Fruit fly (Drosophila melanogaster) whole organism, adult: ENCODE measurements around the gene Ser12.
A peak's percentile ranks its signal among the peaks of the same experiment; 100 is the strongest.

Experiments
- CG11617 ChIP-seq: fragments of 200-800 bp; sonication (Bioruptor generic); optimal IDR thresholded peaks from 2 replicates; lab custom pipeline; 2017; ENCODE audit warnings: mild to moderate bottlenecking, missing biosample characterization, missing genetic modification reagents, missing genetic modification characterization
- CG12768 ChIP-seq: fragments of 200-800 bp; sonication (Bioruptor generic); optimal IDR thresholded peaks from 2 replicates; lab custom pipeline; 2017; ENCODE audit warnings: missing biosample characterization, missing genetic modification characterization, mild to moderate bottlenecking, moderate library complexity, missing genetic modification reagents
- CG14711 ChIP-seq: fragments of 200-800 bp; sonication (Bioruptor generic); optimal IDR thresholded peaks from 2 replicates; lab custom pipeline; 2018; ENCODE audit warnings: missing biosample characterization, mild to moderate bottlenecking, missing genetic modification characterization, moderate library complexity
- CG1620 ChIP-seq: fragments of 200-800 bp; sonication (Bioruptor generic); optimal IDR thresholded peaks from 2 replicates; lab custom pipeline; 2016; ENCODE audit warnings: missing biosample characterization, missing genetic modification characterization
- CG33017 ChIP-seq: fragments of 200-800 bp; sonication (Bioruptor generic); optimal IDR thresholded peaks from 2 replicates; lab custom pipeline; 2018; ENCODE audit warnings: missing biosample characterization, mild to moderate bottlenecking, missing genetic modification characterization, moderate library complexity
- CG5204 ChIP-seq: fragments of 200-800 bp; sonication (Bioruptor generic); optimal IDR thresholded peaks from 2 replicates; lab custom pipeline; 2016; ENCODE audit warnings: missing biosample characterization, missing genetic modification characterization
- CG7045 ChIP-seq: fragments of 200-800 bp; sonication (Bioruptor generic); optimal IDR thresholded peaks from 2 replicates; lab custom pipeline; 2017; ENCODE audit warnings: missing biosample characterization, mild to moderate bottlenecking, missing genetic modification characterization
- CG7101 ChIP-seq: fragments of 200-800 bp; sonication (Bioruptor generic); optimal IDR thresholded peaks from 2 replicates; lab custom pipeline; 2018; ENCODE audit warnings: missing biosample characterization, mild to moderate bottlenecking, missing genetic modification characterization, moderate library complexity
- Clk ChIP-seq: fragments of 200-800 bp; sonication (Bioruptor generic); optimal IDR thresholded peaks from 2 replicates; lab custom pipeline; 2017; ENCODE audit warnings: missing biosample characterization, missing genetic modification characterization
- Crg-1 ChIP-seq: fragments of 200-800 bp; sonication (Bioruptor generic); optimal IDR thresholded peaks from 2 replicates; lab custom pipeline; 2016; ENCODE audit warnings: missing biosample characterization, missing genetic modification characterization
- Hr96 ChIP-seq: fragments of 200-800 bp; sonication (Bioruptor generic); optimal IDR thresholded peaks from 2 replicates; lab custom pipeline; 2016; ENCODE audit warnings: missing biosample characterization, missing genetic modification characterization
- Mnt ChIP-seq: fragments of 200-800 bp; sonication (Bioruptor generic); optimal IDR thresholded peaks from 2 replicates; lab custom pipeline; 2016; ENCODE audit warnings: missing biosample characterization, mild to moderate bottlenecking, missing genetic modification characterization
- bab1 ChIP-seq: fragments of 200-800 bp; sonication (Bioruptor generic); optimal IDR thresholded peaks from 3 replicates; lab custom pipeline; 2019; ENCODE audit warnings: missing biosample characterization, mild to moderate bottlenecking, missing genetic modification characterization, moderate library complexity
- cic ChIP-seq: fragments of 200-800 bp; sonication (Bioruptor generic); optimal IDR thresholded peaks from 2 replicates; lab custom pipeline; 2017; ENCODE audit warnings: missing biosample characterization, mild to moderate bottlenecking, missing genetic modification characterization, moderate library complexity
- cnc ChIP-seq, 2 experiments: fragments of >200 bp; optimal IDR thresholded peaks; 2 replicates each; lab custom pipeline; 2017
- kay ChIP-seq: fragments of 200-800 bp; sonication (Bioruptor generic); peaks from one replicate; lab custom pipeline; 2016; ENCODE audit warnings: missing biosample characterization, missing genetic modification characterization, borderline replicate concordance
- ovo ChIP-seq: fragments of 200-800 bp; sonication (Bioruptor generic); optimal IDR thresholded peaks from 2 replicates; lab custom pipeline; 2016; ENCODE audit warnings: missing biosample characterization, missing genetic modification characterization
- pad ChIP-seq: fragments of 200-800 bp; sonication (Bioruptor generic); optimal IDR thresholded peaks from 3 replicates; lab custom pipeline; 2017; ENCODE audit warnings: missing biosample characterization, missing genetic modification characterization, mild to moderate bottlenecking, moderate library complexity, missing genetic modification reagents
- tj ChIP-seq: fragments of 200-800 bp; sonication (Bioruptor generic); optimal IDR thresholded peaks from 3 replicates; lab custom pipeline; 2017; ENCODE audit warnings: missing biosample characterization, mild to moderate bottlenecking, missing genetic modification characterization, moderate library complexity
- toe ChIP-seq: fragments of 200-800 bp; sonication (Bioruptor generic); optimal IDR thresholded peaks from 2 replicates; lab custom pipeline; 2016; ENCODE audit warnings: missing biosample characterization, missing genetic modification characterization

The Ser12 gene

dm6 chr2L:2202018-2202852 is 48.8 kb downstream of the Ser12 start:
- TF ChIP-seq CG33017 (peak; percentile 100), CG11617 (GFP tag; lab: Kevin White, UChicago) (peak; percentile 100), CG1620 (GFP tag; lab: Kevin White, UChicago) (peak; percentile 99), Clk (GFP tag; lab: Kevin White, UChicago) (peak; percentile 99), CG7045 (GFP tag; lab: Kevin White, UChicago) (peak; percentile 99), CG14711 (tag; lab: Kevin White, UChicago) (peak; percentile 99), kay (GFP tag; lab: Kevin White, UChicago) (peak; percentile 97), pad (GFP tag; lab: Kevin White, UChicago) (peak; percentile 89), cnc (optimal IDR thresholded peaks at IDR 0.05; lab: Kevin White, UChicago) (no peak), tj (GFP tag; lab: Kevin White, UChicago) (peak; percentile 100), bab1 (peak; percentile 100), Hr96 (GFP tag; lab: Kevin White, UChicago) (peak; percentile 99), ovo (peak; percentile 88), CG12768 (GFP tag; lab: Kevin White, UChicago) (peak; percentile 100), Crg-1 (GFP tag; lab: Kevin White, UChicago) (peak; percentile 99), CG7101 (tag; lab: Kevin White, UChicago) (peak; percentile 100), toe (peak; percentile 99), Mnt (peak; percentile 96), cic (peak; percentile 95), CG5204 (GFP tag; lab: Kevin White, UChicago) (peak; percentile 100)

DNA sequence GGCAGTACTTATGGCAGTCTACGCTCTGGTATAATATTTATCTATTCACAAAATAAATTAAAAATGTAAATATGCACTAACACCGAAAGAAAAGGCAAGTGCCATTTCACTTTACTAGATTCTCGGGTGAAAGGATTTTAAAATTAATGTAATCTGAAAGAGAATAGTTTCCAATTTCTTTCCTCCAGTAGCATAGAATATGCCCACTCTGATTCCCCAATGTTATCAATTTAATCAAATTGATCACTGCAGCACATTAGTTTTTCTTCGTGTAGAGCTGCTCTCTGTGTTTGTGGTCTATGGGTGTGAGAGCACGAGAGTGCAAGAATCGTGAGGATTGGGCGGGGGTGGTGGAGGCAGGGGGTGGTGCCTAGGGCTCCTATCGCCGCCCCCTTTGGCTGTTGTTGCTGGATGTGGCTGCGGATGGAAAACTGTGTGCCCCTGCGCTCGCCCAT is 49.9 kb downstream of the Ser12 start:
- no peak for TF ChIP-seq cnc (optimal IDR thresholded peaks at IDR 0.05; lab: Kevin White, UChicago)
- peak; percentile 88 for TF ChIP-seq CG14711 (tag; lab: Kevin White, UChicago)
- peak; percentile 90 for TF ChIP-seq ovo
- peak; percentile 85 for TF ChIP-seq bab1
- peak; percentile 94 for TF ChIP-seq CG33017
- peak; percentile 96 for TF ChIP-seq CG11617 (GFP tag; lab: Kevin White, UChicago)
- TF ChIP-seq pad (GFP tag; lab: Kevin White, UChicago): peak; percentile 75
- TF ChIP-seq cic: peak; percentile 69
- peak; percentile 93 for TF ChIP-seq CG7101 (tag; lab: Kevin White, UChicago)
- TF ChIP-seq Crg-1 (GFP tag; lab: Kevin White, UChicago): peak; percentile 91
- TF ChIP-seq CG1620 (GFP tag; lab: Kevin White, UChicago): peak; percentile 86
- TF ChIP-seq Hr96 (GFP tag; lab: Kevin White, UChicago): peak; percentile 88
- no peak for TF ChIP-seq tj (GFP tag; lab: Kevin White, UChicago)
- peak; percentile 89 for TF ChIP-seq Clk (GFP tag; lab: Kevin White, UChicago)
- peak; percentile 97 for TF ChIP-seq toe
- peak; percentile 65 for TF ChIP-seq Mnt
- peak; percentile 97 for TF ChIP-seq CG12768 (GFP tag; lab: Kevin White, UChicago)
- TF ChIP-seq CG7045 (GFP tag; lab: Kevin White, UChicago): peak; percentile 96
- TF ChIP-seq CG5204 (GFP tag; lab: Kevin White, UChicago): peak; percentile 96
- TF ChIP-seq kay (GFP tag; lab: Kevin White, UChicago): peak; percentile 97
